Fruit fly (Drosophila melanogaster) whole organism, pupa: Measurements from ENCODE around the gene Eip75B.

Experiments used
- CG10348 ChIP-seq: fragments of 200-800 bp; sonication (Bioruptor generic); IDR thresholded peaks from 2 replicates; pipeline ENCODE4 v1.3.6; 2022; ENCODE audit warnings: missing biosample characterization, missing genetic modification characterization
- CG12605 ChIP-seq: fragments of 200-800 bp; sonication (Bioruptor generic); IDR thresholded peaks from 2 replicates; pipeline ENCODE4 v1.3.6; 2022; ENCODE audit warnings: missing biosample characterization, missing genetic modification characterization
- CG13204 ChIP-seq: fragments of 200-800 bp; sonication (Bioruptor generic); optimal IDR thresholded peaks from 2 replicates; lab custom pipeline; 2018; ENCODE audit warnings: missing biosample characterization, mild to moderate bottlenecking, missing genetic modification characterization, moderate library complexity
- CG14655 ChIP-seq: fragments of 200-800 bp; sonication (Bioruptor generic); optimal IDR thresholded peaks from 3 replicates; lab custom pipeline; 2017; ENCODE audit warnings: mild to moderate bottlenecking, missing biosample characterization, missing genetic modification reagents, missing genetic modification characterization
- CG15710 ChIP-seq: fragments of 200-800 bp; sonication (Bioruptor generic); optimal IDR thresholded peaks from 2 replicates; lab custom pipeline; 2018; ENCODE audit warnings: missing biosample characterization, mild to moderate bottlenecking, missing genetic modification characterization, moderate library complexity
- CG17806 ChIP-seq: fragments of 200-800 bp; sonication (Bioruptor generic); optimal IDR thresholded peaks from 2 replicates; lab custom pipeline; 2018; ENCODE audit warnings: missing biosample characterization, mild to moderate bottlenecking, missing genetic modification characterization, moderate library complexity
- CG32121 ChIP-seq: fragments of 200-800 bp; sonication (Bioruptor generic); IDR thresholded peaks from 2 replicates; pipeline ENCODE4 v1.3.6; 2022; ENCODE audit warnings: missing biosample characterization, missing genetic modification characterization
- CG34367 ChIP-seq: fragments of 200-800 bp; sonication (Bioruptor generic); optimal IDR thresholded peaks from 2 replicates; lab custom pipeline; 2018; ENCODE audit warnings: missing biosample characterization, mild to moderate bottlenecking, missing genetic modification characterization
- CG4496 ChIP-seq: fragments of 200-800 bp; sonication (Bioruptor generic); IDR thresholded peaks from 3 replicates; pipeline ENCODE4 v1.3.6; 2022; ENCODE audit warnings: missing biosample characterization, missing genetic modification characterization
- CG8159 ChIP-seq: fragments of 200-800 bp; sonication (Bioruptor generic); optimal IDR thresholded peaks from 3 replicates; lab custom pipeline; 2018; ENCODE audit warnings: missing biosample characterization, mild to moderate bottlenecking, missing genetic modification characterization, moderate library complexity
- CG8301 ChIP-seq: fragments of 200-800 bp; sonication (Bioruptor generic); optimal IDR thresholded peaks from 2 replicates; lab custom pipeline; 2018; ENCODE audit warnings: missing biosample characterization, mild to moderate bottlenecking, missing genetic modification characterization
- CG9948 ChIP-seq: fragments of 200-800 bp; sonication (Bioruptor generic); optimal IDR thresholded peaks from 2 replicates; lab custom pipeline; 2018; ENCODE audit warnings: missing biosample characterization, mild to moderate bottlenecking, missing genetic modification characterization, moderate library complexity
- D1 ChIP-seq: fragments of 200-800 bp; sonication (Bioruptor generic); optimal IDR thresholded peaks from 2 replicates; lab custom pipeline; 2018; ENCODE audit warnings: missing biosample characterization, mild to moderate bottlenecking, missing genetic modification characterization, moderate library complexity
- EcR ChIP-seq: fragments of 200-800 bp; sonication (Bioruptor generic); optimal IDR thresholded peaks from 3 replicates; lab custom pipeline; 2019; ENCODE audit warnings: missing biosample characterization, missing genetic modification characterization, mild to moderate bottlenecking, moderate library complexity, missing genetic modification reagents
- Ets98B ChIP-seq: fragments of 200-800 bp; sonication (Bioruptor generic); IDR thresholded peaks from 2 replicates; pipeline ENCODE4 v1.3.6; 2022; ENCODE audit warnings: missing biosample characterization, missing genetic modification characterization
- Pif1A ChIP-seq: fragments of 200-800 bp; sonication (Bioruptor generic); optimal IDR thresholded peaks from 3 replicates; lab custom pipeline; 2016; ENCODE audit warnings: missing biosample characterization, missing genetic modification characterization
- Pif1B ChIP-seq: fragments of 200-800 bp; sonication (Bioruptor generic); optimal IDR thresholded peaks from 3 replicates; lab custom pipeline; 2016; ENCODE audit warnings: missing biosample characterization, missing genetic modification characterization
- Snoo ChIP-seq: fragments of 200-800 bp; sonication (Bioruptor generic); optimal IDR thresholded peaks from 3 replicates; lab custom pipeline; 2017; ENCODE audit warnings: missing biosample characterization, mild to moderate bottlenecking, missing genetic modification characterization, inconsistent platforms
- fd96Ca ChIP-seq: fragments of 200-800 bp; sonication (Bioruptor generic); IDR thresholded peaks from 3 replicates; pipeline ENCODE4 v1.3.6; 2022; ENCODE audit warnings: missing biosample characterization, missing genetic modification characterization
- gl ChIP-seq: fragments of 200-800 bp; sonication (Bioruptor generic); optimal IDR thresholded peaks from 2 replicates; lab custom pipeline; 2018; ENCODE audit warnings: missing biosample characterization, mild to moderate bottlenecking, missing genetic modification characterization
- rn ChIP-seq: fragments of 200-800 bp; sonication (Bioruptor generic); IDR thresholded peaks from 2 replicates; pipeline ENCODE4 v1.3.6; 2022; ENCODE audit warnings: missing biosample characterization, missing genetic modification characterization

Eip75B gene

DNA sequence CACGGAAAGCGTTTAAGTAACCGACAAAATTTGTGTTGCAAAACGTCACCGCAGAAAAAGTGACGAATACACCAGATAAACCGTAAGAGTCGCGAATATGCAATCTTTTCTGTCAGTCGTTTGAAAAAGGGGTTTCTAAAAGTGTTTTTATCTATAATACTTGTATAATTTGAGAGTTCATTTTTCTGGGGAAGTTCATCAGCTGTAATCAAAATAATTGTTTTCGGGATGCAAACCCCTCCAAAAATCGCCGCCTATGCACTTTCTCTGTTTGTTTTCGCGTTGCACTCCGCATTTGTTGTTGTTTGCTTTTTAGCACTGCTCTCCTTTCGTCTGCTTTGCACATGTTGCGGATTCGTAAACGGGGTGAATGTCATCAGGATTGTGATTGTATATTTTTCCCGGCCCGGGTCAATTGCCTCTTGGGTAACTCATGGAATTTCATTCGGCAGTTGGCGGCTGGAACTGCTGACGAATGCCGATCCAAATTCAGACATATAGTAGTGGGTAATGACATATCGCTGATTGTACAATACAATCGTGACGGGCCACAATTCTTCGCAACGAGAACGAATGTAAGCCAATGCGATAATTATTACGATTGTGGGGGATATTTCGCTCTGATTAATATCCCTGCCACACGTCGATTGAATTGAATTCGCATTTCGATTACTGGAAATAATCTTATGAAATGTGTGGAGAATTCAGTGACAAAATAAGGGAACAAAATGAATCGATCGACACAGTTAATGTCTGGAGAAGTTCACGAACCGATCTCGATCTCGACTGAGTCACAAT lies 52.6 kb downstream of the Eip75B start:
- peak; percentile 95 for TF ChIP-seq CG4496
- TF ChIP-seq CG32121 = peak; percentile 71; the same call in 1 of the 2 replicates
- peak; percentile 99 for TF ChIP-seq Snoo (tag; lab: Kevin White, UChicago)
- peak; percentile 82 for TF ChIP-seq CG34367 (tag; lab: Kevin White, UChicago)
- peak; percentile 91 for TF ChIP-seq Ets98B (GFP tag; lab: Robert Waterston, UW)
- peak; percentile 88 for TF ChIP-seq CG17806 (tag; lab: Kevin White, UChicago)
- peak; percentile 60 for TF ChIP-seq D1 (tag; lab: Kevin White, UChicago)
- peak; percentile 96 for TF ChIP-seq Pif1B (GFP tag; lab: Kevin White, UChicago)
- peak; percentile 86 for TF ChIP-seq CG8159 (tag; lab: Kevin White, UChicago)
- peak; percentile 78 for TF ChIP-seq gl (tag; lab: Kevin White, UChicago)
- no peak for TF ChIP-seq CG10348 (GFP tag; lab: Robert Waterston, UW)
- TF ChIP-seq CG12605 (GFP tag; lab: Robert Waterston, UW) = peak; percentile 78
- peak; percentile 63 for TF ChIP-seq rn (GFP tag; lab: Robert Waterston, UW)
- TF ChIP-seq CG13204 (GFP tag; lab: Kevin White, UChicago) = peak; percentile 46
- TF ChIP-seq CG15710 (tag; lab: Kevin White, UChicago) = peak; percentile 88
- peak; percentile 91 for TF ChIP-seq fd96Ca (GFP tag; lab: Robert Waterston, UW)
- TF ChIP-seq CG9948 (tag; lab: Kevin White, UChicago) = peak; percentile 90
- TF ChIP-seq CG8301 (tag; lab: Kevin White, UChicago) = peak; percentile 87
- TF ChIP-seq Pif1A = peak; percentile 96
- TF ChIP-seq CG14655 = peak; percentile 92
- peak; percentile 98 for TF ChIP-seq EcR
- TF ChIP-seq, all 21 proteins: peak for 20

DNA sequence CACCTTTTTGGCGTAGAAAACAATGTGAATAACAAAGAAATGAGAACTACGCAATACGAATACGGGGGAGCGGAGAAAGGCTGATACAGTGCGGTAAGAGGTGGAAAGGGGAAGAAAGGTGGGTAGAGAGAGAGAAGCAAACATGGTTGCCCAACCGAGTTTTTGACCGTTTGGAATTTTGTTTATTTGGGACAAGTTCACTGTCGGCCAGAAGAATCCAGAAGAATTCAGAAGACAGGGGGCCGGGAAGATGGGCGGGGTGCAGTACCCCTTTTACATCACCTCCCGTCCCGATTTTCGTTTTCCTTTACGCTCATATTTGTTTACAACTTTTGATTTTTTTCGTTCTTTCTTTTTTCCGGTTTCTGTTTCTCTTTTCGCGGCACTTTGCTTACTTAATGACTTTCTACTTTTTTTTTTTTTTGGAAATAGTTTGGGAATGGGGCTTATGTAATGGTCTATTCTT lies 54.0 kb downstream of the Eip75B start:
- TF ChIP-seq CG10348 (GFP tag; lab: Robert Waterston, UW) = no peak
- TF ChIP-seq EcR = peak; percentile 57

DNA sequence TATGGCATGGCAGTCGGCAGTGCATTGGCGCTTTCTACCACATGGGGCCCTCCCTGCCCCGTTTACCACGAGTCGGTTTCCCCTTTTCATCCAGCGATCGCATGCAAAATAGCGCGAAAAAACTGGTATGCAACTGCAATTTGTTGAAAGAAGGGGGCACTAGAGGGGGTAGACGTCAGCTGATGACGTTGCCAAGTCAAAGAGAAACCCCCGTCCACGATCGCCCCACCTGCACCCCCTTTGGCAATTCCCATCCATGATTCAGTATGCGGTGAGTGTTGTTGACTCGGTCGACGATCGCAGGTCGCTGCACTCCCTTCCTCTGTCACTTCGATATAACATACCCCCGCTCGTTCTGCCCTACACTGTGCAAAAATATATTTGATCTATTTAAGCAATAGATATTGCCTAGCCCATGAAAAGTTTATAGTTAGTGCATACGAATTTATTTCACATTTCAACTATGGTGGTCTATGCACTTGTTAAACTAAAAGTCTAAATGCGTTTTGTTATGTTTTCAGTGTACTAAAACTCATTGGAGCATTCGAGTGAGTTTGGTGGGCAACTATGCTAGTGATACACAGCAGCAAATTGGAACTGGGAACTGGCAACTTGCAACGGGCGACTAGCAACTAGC lies 55.6 kb downstream of the Eip75B start:
- TF ChIP-seq CG13204 (GFP tag; lab: Kevin White, UChicago) (peak; percentile 90), CG32121 (peak; percentile 97), CG12605 (GFP tag; lab: Robert Waterston, UW) (peak; percentile 97), fd96Ca (GFP tag; lab: Robert Waterston, UW) (peak; percentile 98), gl (tag; lab: Kevin White, UChicago) (peak; percentile 96), D1 (tag; lab: Kevin White, UChicago) (peak; percentile 93), Snoo (tag; lab: Kevin White, UChicago) (peak; percentile 78), EcR (peak; percentile 100), CG10348 (GFP tag; lab: Robert Waterston, UW) (peak; percentile 88), CG17806 (tag; lab: Kevin White, UChicago) (peak; percentile 99), CG4496 (peak; percentile 99), Ets98B (GFP tag; lab: Robert Waterston, UW) (peak; percentile 98), CG8301 (tag; lab: Kevin White, UChicago) (peak; percentile 99), CG15710 (tag; lab: Kevin White, UChicago) (peak; percentile 96), CG9948 (tag; lab: Kevin White, UChicago) (peak; percentile 99), CG14655 (peak; percentile 99), rn (GFP tag; lab: Robert Waterston, UW) (peak; percentile 94), CG34367 (tag; lab: Kevin White, UChicago) (peak; percentile 97), Pif1B (GFP tag; lab: Kevin White, UChicago) (peak; percentile 98), Pif1A (peak; percentile 98), CG8159 (tag; lab: Kevin White, UChicago) (peak; percentile 97)

DNA sequence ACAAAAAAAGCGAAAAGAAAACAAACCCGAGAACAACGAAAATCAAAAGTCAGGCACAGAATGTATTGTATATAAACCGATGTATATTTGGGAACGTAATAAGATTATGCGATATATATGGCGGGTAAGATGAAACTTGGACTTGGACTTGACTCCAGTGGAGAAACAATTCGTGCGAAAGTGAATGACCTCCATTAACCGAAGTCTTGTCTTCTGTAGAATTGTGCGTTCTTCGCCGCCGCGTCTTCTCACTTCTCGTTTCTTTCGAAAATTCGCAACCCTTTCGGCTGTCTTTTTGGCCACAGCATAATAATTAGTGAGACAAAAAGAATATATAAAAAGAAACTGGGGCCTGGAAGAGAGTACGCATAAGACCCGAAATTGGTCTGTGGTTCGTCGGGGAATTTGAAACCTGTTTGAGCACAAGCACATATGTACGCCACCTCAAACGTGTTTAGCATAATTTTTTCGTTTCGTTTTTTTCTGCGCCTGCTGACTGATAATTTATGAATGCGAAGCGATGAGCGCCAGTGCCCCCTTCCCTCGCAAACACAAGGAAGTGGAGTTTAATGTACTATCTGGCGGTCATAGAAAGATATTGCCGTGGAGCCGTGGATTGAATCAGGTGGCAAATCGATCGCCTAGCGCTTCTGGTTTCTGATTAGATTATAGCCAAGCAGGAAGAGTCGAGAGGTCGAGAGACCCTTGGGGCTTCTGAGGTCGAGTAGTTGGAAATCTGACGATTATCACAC lies 56.9 kb downstream of the Eip75B start:
- TF ChIP-seq EcR (peak; percentile 66), CG8159 (tag; lab: Kevin White, UChicago) (no peak), Snoo (tag; lab: Kevin White, UChicago) (peak; percentile 14)
- TF ChIP-seq, all 21 proteins: peak for 2

DNA sequence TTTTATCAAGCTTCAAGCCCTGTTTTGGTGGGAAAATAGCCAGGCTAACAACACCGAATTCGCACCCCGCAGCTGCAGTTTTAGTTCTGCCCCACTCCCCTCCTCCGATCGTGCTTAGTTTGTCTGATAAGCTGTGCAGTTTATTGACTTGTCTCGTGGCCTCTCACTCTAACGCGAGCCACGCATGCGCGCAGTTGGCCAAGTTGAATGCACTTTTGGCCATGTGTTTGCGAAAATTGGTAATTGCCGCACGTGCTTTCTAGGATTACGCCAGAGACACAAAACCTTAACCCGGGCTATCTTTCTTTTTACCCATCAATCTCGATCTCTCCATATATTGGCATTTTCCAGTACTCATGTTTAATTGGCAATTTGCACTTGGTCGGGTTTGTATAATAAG lies 58.1 kb downstream of the Eip75B start:
- TF ChIP-seq CG10348 (GFP tag; lab: Robert Waterston, UW) (no peak), gl (tag; lab: Kevin White, UChicago) (no peak), Pif1A (no peak), CG4496 (0 out of 3 replicates have a peak, but pooled peaks have one; percentile 27), CG8159 (tag; lab: Kevin White, UChicago) (no peak), rn (GFP tag; lab: Robert Waterston, UW) (no peak), CG13204 (GFP tag; lab: Kevin White, UChicago) (no peak), EcR (peak; percentile 62), Pif1B (GFP tag; lab: Kevin White, UChicago) (no peak), Snoo (tag; lab: Kevin White, UChicago) (no peak)
